Fruit fly (Drosophila melanogaster): ENCODE data around the gene Vha100-1.

Gene Vha100-1

dm6 chr3R:29112398-29113150 is 18.4 kb upstream of the Vha100-1 start, which contains the start of the genes alpha-Man-Ib and Pdhb (continued):
- no peak for TF ChIP-seq CG42726 (GFP tag; IDR thresholded peaks at IDR 0.05; ENCODE audit: partially characterized antibody)
- TF ChIP-seq CrebB (tag; optimal IDR thresholded peaks at IDR 0.05): peak; percentile 45
- no peak for TF ChIP-seq CG1832 (GFP tag; optimal IDR thresholded peaks at IDR 0.05)
- TF ChIP-seq eve (GFP tag; optimal IDR thresholded peaks at IDR 0.05): no peak
- peak; percentile 57 for TF ChIP-seq Max (GFP tag; optimal IDR thresholded peaks at IDR 0.05)
- peak; percentile 92 for TF ChIP-seq Ptx1 (GFP tag; IDR thresholded peaks at IDR 0.05)
- TF ChIP-seq az2 (GFP tag; optimal IDR thresholded peaks at IDR 0.05): peak; percentile 77
- TF ChIP-seq CG4424 (GFP tag; optimal IDR thresholded peaks at IDR 0.05): peak; percentile 81
- TF ChIP-seq tup (GFP tag; optimal IDR thresholded peaks at IDR 0.05): peak; percentile 59
- no peak for TF ChIP-seq gro (GFP tag; optimal IDR thresholded peaks at IDR 0.05)
- peak; percentile 67 for TF ChIP-seq CG8388 (GFP tag; optimal IDR thresholded peaks at IDR 0.05)
- peak; percentile 98 for TF ChIP-seq CG14710 (tag; optimal IDR thresholded peaks at IDR 0.05)
- no peak for TF ChIP-seq emc (GFP tag; optimal IDR thresholded peaks at IDR 0.05)
- TF ChIP-seq CG1233 (GFP tag; optimal IDR thresholded peaks at IDR 0.05): peak; percentile 57
- no peak; the same call in 1 of the 2 replicates for TF ChIP-seq CG31441 (GFP tag; IDR thresholded peaks at IDR 0.05)
- peak; percentile 45 for TF ChIP-seq Sin3A (optimal IDR thresholded peaks at IDR 0.05)
- TF ChIP-seq Kr (GFP tag; optimal IDR thresholded peaks at IDR 0.05): no peak
- peak; percentile 24 for TF ChIP-seq CG11723 (GFP tag; optimal IDR thresholded peaks at IDR 0.05)
- TF ChIP-seq pita (GFP tag; optimal IDR thresholded peaks at IDR 0.05): no peak
- peak; percentile 85 for TF ChIP-seq ranshi (GFP tag; IDR thresholded peaks at IDR 0.05)
- TF ChIP-seq CG3163 (GFP tag; optimal IDR thresholded peaks at IDR 0.05): no peak
- TF ChIP-seq ase (GFP tag; IDR thresholded peaks at IDR 0.05): peak; percentile 74
- TF ChIP-seq sd (tag; optimal IDR thresholded peaks at IDR 0.05): peak; percentile 92
- TF ChIP-seq Lpt (GFP tag; optimal IDR thresholded peaks at IDR 0.05): no peak
- peak; percentile 51 for TF ChIP-seq exex (tag; optimal IDR thresholded peaks at IDR 0.05)
- TF ChIP-seq row (GFP tag; IDR thresholded peaks at IDR 0.05): peak; percentile 97
- peak; percentile 10 for TF ChIP-seq slp2 (GFP tag; optimal IDR thresholded peaks at IDR 0.05)
- TF ChIP-seq CG11093 (GFP tag; IDR thresholded peaks at IDR 0.05): peak; percentile 63; the same call in 1 of the 3 replicates
- peak; percentile 74 for TF ChIP-seq Meics (GFP tag; optimal IDR thresholded peaks at IDR 0.05)
- 0 out of 3 replicates have a peak, but pooled peaks have one; percentile 18 for TF ChIP-seq CG16813 (GFP tag; IDR thresholded peaks at IDR 0.05; ENCODE audit: partially characterized antibody)
- peak; percentile 85 for TF ChIP-seq tin (GFP tag; optimal IDR thresholded peaks at IDR 0.05)
- peak; percentile 42 for TF ChIP-seq Spps (tag; optimal IDR thresholded peaks at IDR 0.05)
- TF ChIP-seq unpg (GFP tag; optimal IDR thresholded peaks at IDR 0.05): peak; percentile 76
- TF ChIP-seq Trl (optimal IDR thresholded peaks at IDR 0.05): no peak
- peak; percentile 33 for TF ChIP-seq Trl (GFP tag; optimal IDR thresholded peaks at IDR 0.05)
- peak; percentile 72 for TF ChIP-seq PHDP (tag; optimal IDR thresholded peaks at IDR 0.05)
- TF ChIP-seq gce (GFP tag; IDR thresholded peaks at IDR 0.05): no peak
- peak; percentile 63; the same call in 1 of the 2 replicates for TF ChIP-seq danr (GFP tag; IDR thresholded peaks at IDR 0.05)
- TF ChIP-seq CG17361 (GFP tag; IDR thresholded peaks at IDR 0.05): peak; percentile 11
- TF ChIP-seq en (GFP tag; optimal IDR thresholded peaks at IDR 0.05): no peak
- TF ChIP-seq h (optimal IDR thresholded peaks at IDR 0.05): no peak
- TF ChIP-seq CG32772 (GFP tag; IDR thresholded peaks at IDR 0.05): peak; percentile 69
- peak; percentile 36; the same call in 1 of the 2 replicates for TF ChIP-seq rib (GFP tag; IDR thresholded peaks at IDR 0.05)
- no peak for TF ChIP-seq Doc2 (GFP tag; IDR thresholded peaks at IDR 0.05)
- TF ChIP-seq Rx (GFP tag; IDR thresholded peaks at IDR 0.05): peak; percentile 44
- TF ChIP-seq wek (GFP tag; optimal IDR thresholded peaks at IDR 0.05): no peak
- TF ChIP-seq CG7357 (GFP tag; IDR thresholded peaks at IDR 0.05): peak; percentile 75
- TF ChIP-seq HLH3B (GFP tag; IDR thresholded peaks at IDR 0.05): peak; percentile 70; the same call in 1 of the 2 replicates
- peak; percentile 57; the same call in 1 of the 3 replicates for TF ChIP-seq jigr1 (GFP tag; IDR thresholded peaks at IDR 0.05)
- TF ChIP-seq CG7745 (tag; optimal IDR thresholded peaks at IDR 0.05): no peak
- TF ChIP-seq CG13287 (GFP tag; IDR thresholded peaks at IDR 0.05; ENCODE audit: partially characterized antibody): peak; percentile 56
